Worm (Caenorhabditis elegans): Measurements from ENCODE around the gene K07C11.7.

- no peak for TF ChIP-seq skn-1 (tag; optimal IDR thresholded peaks at IDR 0.05)
- TF ChIP-seq C16A3.4 (tag; optimal IDR thresholded peaks at IDR 0.05), result no peak
- no peak for TF ChIP-seq pag-3 (tag; optimal IDR thresholded peaks at IDR 0.05; ENCODE audit: borderline replicate concordance, insufficient read depth)
- TF ChIP-seq C34B4.2 (tag; optimal IDR thresholded peaks at IDR 0.05), result no peak
- no peak for TF ChIP-seq unc-30 (tag; optimal IDR thresholded peaks at IDR 0.05)
- TF ChIP-seq lir-3 (tag; optimal IDR thresholded peaks at IDR 0.05; ENCODE audit: poor library complexity), result no peak
- TF ChIP-seq nhr-237 (tag; optimal IDR thresholded peaks at IDR 0.05), result no peak
- TF ChIP-seq F16B12.6 (tag; optimal IDR thresholded peaks at IDR 0.05), result no peak
- TF ChIP-seq jun-1 (tag; optimal IDR thresholded peaks at IDR 0.05), result no peak
- no peak for TF ChIP-seq mdl-1 (tag; optimal IDR thresholded peaks at IDR 0.05)
- TF ChIP-seq mef-2 (tag; optimal IDR thresholded peaks at IDR 0.05), result no peak
- TF ChIP-seq ztf-11 (tag; optimal IDR thresholded peaks at IDR 0.05), result no peak
- no peak for TF ChIP-seq ceh-82 (tag; optimal IDR thresholded peaks at IDR 0.05)
- TF ChIP-seq lin-13 (GFP tag; optimal IDR thresholded peaks at IDR 0.05), result no peak
Measured at ce11 chrV:8223417-8223816, 9.6 kb upstream of the K07C11.7 start.

All from whole organism, L1 larva.